Worm (Caenorhabditis elegans) whole organism, L4/young adult: ENCODE measurements around the gene pho-9.

Source experiments
- W03F9.2 ChIP-seq: fragments of 150-350 bp; optimal IDR thresholded peaks from 2 replicates; lab custom pipeline; 2014; ENCODE audit warnings: missing biosample characterization, missing genetic modification characterization
- him-1 ChIP-seq: sonication (generic microtip); optimal IDR thresholded peaks from 2 replicates; lab custom pipeline; 2016; ENCODE audit warnings: missing genotype, missing genetic modification reagents, missing genetic modification characterization, missing compliant biosample characterization

DNA sequence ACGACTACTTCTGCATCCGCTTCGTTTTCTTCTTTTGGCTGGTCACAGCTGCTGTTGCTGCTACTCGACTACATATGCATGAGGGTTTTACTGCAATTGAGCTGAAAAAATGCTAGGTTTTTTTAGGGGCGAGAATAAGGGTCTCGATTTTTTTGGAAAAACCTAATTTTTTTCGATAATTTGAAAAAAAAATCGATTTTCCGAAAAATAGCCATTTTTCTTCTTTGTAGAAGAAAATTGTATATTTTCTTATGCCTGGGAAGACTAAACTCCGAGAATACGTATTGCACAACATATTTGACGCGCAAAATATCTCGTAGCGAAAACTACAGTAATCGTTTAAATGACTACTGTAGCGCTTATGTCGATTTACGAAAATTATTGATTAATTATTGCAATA is 44.1 kb downstream of the pho-9 start, which contains the start of gene tmem-132:
- peak; percentile 22 for TF ChIP-seq him-1
- no peak for TF ChIP-seq W03F9.2 (tag; lab: Kevin White, UChicago)
